Worm (Caenorhabditis elegans) whole organism, L4/young adult: ENCODE measurements around the gene R07E4.5.

ENCODE experiments used
- W03F9.2 ChIP-seq: fragments of 150-350 bp; optimal IDR thresholded peaks from 2 replicates; lab custom pipeline; 2014; ENCODE audit warnings: missing biosample characterization, missing genetic modification characterization
- him-1 ChIP-seq: sonication (generic microtip); optimal IDR thresholded peaks from 2 replicates; lab custom pipeline; 2016; ENCODE audit warnings: missing genotype, missing genetic modification reagents, missing genetic modification characterization, missing compliant biosample characterization

DNA sequence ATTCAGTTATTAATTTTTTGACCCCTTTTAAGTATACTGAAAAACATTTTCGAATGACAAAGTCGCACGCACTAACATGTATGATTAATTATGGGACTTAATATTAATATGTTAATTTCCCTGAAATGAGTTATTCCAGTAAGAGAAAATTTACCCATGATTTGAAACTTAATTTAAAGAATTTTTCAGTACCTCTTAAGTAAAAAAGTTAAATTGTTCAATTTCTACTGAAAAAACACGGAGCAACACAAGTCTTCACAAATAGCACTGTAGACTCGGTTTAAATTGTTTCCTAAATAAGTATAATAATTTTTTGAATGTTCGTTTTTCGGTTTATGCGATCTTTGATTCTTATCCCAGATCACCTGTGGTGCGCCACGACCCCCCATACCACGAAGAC lies 49.5 kb upstream of the R07E4.5 start:
- TF ChIP-seq W03F9.2 (tag; lab: Kevin White, UChicago) (no peak), him-1 (tag; lab: Kevin White, UChicago) (no peak)
